Fruit fly (Drosophila melanogaster) whole organism, embryonic: ENCODE results near the gene Mtp.

ENCODE experiments used
- Abd-B ChIP-seq: fragments of 200-800 bp; sonication (Bioruptor generic); optimal IDR thresholded peaks from 2 replicates; lab custom pipeline; 2018; ENCODE audit warnings: missing biosample characterization, mild to moderate bottlenecking, missing genetic modification characterization, moderate library complexity
- Asciz ChIP-seq: fragments of 200-800 bp; sonication (Bioruptor generic); optimal IDR thresholded peaks from 2 replicates; lab custom pipeline; 2017; ENCODE audit warnings: missing biosample characterization, mild to moderate bottlenecking, missing genetic modification characterization, missing genetic modification reagents
- Atf6 ChIP-seq: fragments of 200-800 bp; sonication (Bioruptor generic); IDR thresholded peaks from 2 replicates; pipeline ENCODE4 v1.3.6; 2022; ENCODE audit warnings: missing biosample characterization, missing genetic modification characterization
- CG10147 ChIP-seq: fragments of 200-800 bp; sonication (Bioruptor generic); optimal IDR thresholded peaks from 2 replicates; lab custom pipeline; 2019; ENCODE audit warnings: missing biosample characterization, mild to moderate bottlenecking, missing genetic modification characterization, moderate library complexity
- CG12219 ChIP-seq: fragments of 200-800 bp; sonication (Bioruptor generic); optimal IDR thresholded peaks from 3 replicates; lab custom pipeline; 2018; ENCODE audit warnings: missing biosample characterization, mild to moderate bottlenecking, missing genetic modification characterization
- CG15479 ChIP-seq: fragments of 200-800 bp; sonication (Bioruptor generic); optimal IDR thresholded peaks from 3 replicates; lab custom pipeline; 2019; ENCODE audit warnings: missing biosample characterization, mild to moderate bottlenecking, missing genetic modification characterization, moderate library complexity
- CG17359 ChIP-seq: fragments of 200-800 bp; sonication (Bioruptor generic); optimal IDR thresholded peaks from 3 replicates; lab custom pipeline; 2018; ENCODE audit warnings: missing biosample characterization, mild to moderate bottlenecking, missing genetic modification characterization, moderate library complexity
- CG17385 ChIP-seq: fragments of 200-800 bp; sonication (Bioruptor generic); optimal IDR thresholded peaks from 3 replicates; lab custom pipeline; 2018; ENCODE audit warnings: missing biosample characterization, mild to moderate bottlenecking, missing genetic modification characterization
- CG17829 ChIP-seq: fragments of 200-800 bp; optimal IDR thresholded peaks from 2 replicates; lab custom pipeline; 2019; ENCODE audit warnings: missing biosample characterization, mild to moderate bottlenecking, missing genetic modification characterization, moderate library complexity
- CG2120 ChIP-seq: fragments of 200-800 bp; sonication (Bioruptor generic); optimal IDR thresholded peaks from 3 replicates; lab custom pipeline; 2016; ENCODE audit warnings: missing biosample characterization, missing genetic modification characterization
- CG2202 ChIP-seq: fragments of 200-800 bp; sonication (Bioruptor generic); optimal IDR thresholded peaks from 2 replicates; lab custom pipeline; 2018; ENCODE audit warnings: missing biosample characterization, mild to moderate bottlenecking, missing genetic modification characterization
- CG2678 ChIP-seq: fragments of 200-800 bp; sonication (Bioruptor generic); optimal IDR thresholded peaks from 3 replicates; lab custom pipeline; 2019; ENCODE audit warnings: missing biosample characterization, mild to moderate bottlenecking, missing genetic modification characterization, moderate library complexity
- CG6254 ChIP-seq: fragments of 200-800 bp; sonication (Bioruptor generic); optimal IDR thresholded peaks from 3 replicates; lab custom pipeline; 2017; ENCODE audit warnings: mild to moderate bottlenecking, missing biosample characterization, missing genetic modification reagents, missing genetic modification characterization
- CG7839 ChIP-seq: fragments of 200-800 bp; sonication (Bioruptor generic); optimal IDR thresholded peaks from 3 replicates; lab custom pipeline; 2018; ENCODE audit warnings: missing biosample characterization, mild to moderate bottlenecking, missing genetic modification characterization, moderate library complexity
- CG9817 ChIP-seq: fragments of 200-800 bp; sonication (Bioruptor generic); optimal IDR thresholded peaks from 2 replicates; lab custom pipeline; 2018; ENCODE audit warnings: missing biosample characterization, mild to moderate bottlenecking, missing genetic modification characterization, moderate library complexity
- CkIIα-i1 ChIP-seq: fragments of 200-800 bp; sonication (Bioruptor generic); IDR thresholded peaks from 2 replicates; pipeline ENCODE4 v1.3.6; 2022; ENCODE audit warnings: missing biosample characterization, missing genetic modification characterization
- Fer3 ChIP-seq: fragments of 200-800 bp; sonication (Bioruptor generic); optimal IDR thresholded peaks from 2 replicates; lab custom pipeline; 2018; ENCODE audit warnings: missing biosample characterization, mild to moderate bottlenecking, missing genetic modification characterization, moderate library complexity
- HHEX ChIP-seq: fragments of 200-800 bp; sonication (Bioruptor generic); optimal IDR thresholded peaks from 3 replicates; lab custom pipeline; 2017; ENCODE audit warnings: missing biosample characterization, mild to moderate bottlenecking, missing genetic modification characterization, missing genetic modification reagents
- Hmr ChIP-seq: fragments of 200-800 bp; sonication (Bioruptor generic); optimal IDR thresholded peaks from 3 replicates; lab custom pipeline; 2017; ENCODE audit warnings: mild to moderate bottlenecking, missing biosample characterization, missing genetic modification reagents, missing genetic modification characterization
- Hr51 ChIP-seq, 2 experiments: fragments of 200-800 bp; sonication (Bioruptor generic); optimal IDR thresholded peaks; 2 replicates in 1 of 2; 3 replicates in 1 of 2; lab custom pipeline; 2016 to 2018; ENCODE audit warnings: missing biosample characterization in 2 of 2, missing genetic modification characterization in 2 of 2, mild to moderate bottlenecking in 1 of 2, moderate library complexity in 1 of 2
- Neu2 ChIP-seq: fragments of 200-800 bp; sonication (Bioruptor generic); optimal IDR thresholded peaks from 3 replicates; lab custom pipeline; 2016; ENCODE audit warnings: missing biosample characterization, missing genetic modification characterization, borderline replicate concordance
- Oli ChIP-seq: fragments of 200-800 bp; sonication (Bioruptor generic); optimal IDR thresholded peaks from 2 replicates; lab custom pipeline; 2018; ENCODE audit warnings: missing biosample characterization, mild to moderate bottlenecking, missing genetic modification characterization, moderate library complexity
- Poxn ChIP-seq: fragments of 200-800 bp; sonication (Bioruptor generic); IDR thresholded peaks from 2 replicates; pipeline ENCODE4 v1.3.6; 2022; ENCODE audit warnings: missing biosample characterization, missing genetic modification characterization
- Ptx1 ChIP-seq: fragments of 200-800 bp; sonication (Bioruptor generic); IDR thresholded peaks from 2 replicates; pipeline ENCODE4 v1.3.6; 2022; ENCODE audit warnings: missing biosample characterization, missing genetic modification characterization
- Rfx ChIP-seq: fragments of 200-800 bp; sonication (Bioruptor generic); IDR thresholded peaks from 2 replicates; pipeline ENCODE4 v1.3.6; 2022; ENCODE audit warnings: missing biosample characterization, missing genetic modification characterization
- Six4 ChIP-seq: fragments of 200-800 bp; sonication (Bioruptor generic); optimal IDR thresholded peaks from 2 replicates; lab custom pipeline; 2016; ENCODE audit warnings: missing biosample characterization, missing genetic modification characterization
- Sox102F ChIP-seq: fragments of 200-800 bp; sonication (Bioruptor generic); optimal IDR thresholded peaks from 2 replicates; lab custom pipeline; 2018; ENCODE audit warnings: missing biosample characterization, mild to moderate bottlenecking, missing genetic modification characterization, moderate library complexity
- Stat92E ChIP-seq, 3 experiments: fragments of >200 bp in 2 of 3; fragments of 200-800 bp in 1 of 3; sonication (Bioruptor generic) in 1 of 3; optimal IDR thresholded peaks; 2 replicates each; lab custom pipeline; 2017 to 2019; ENCODE audit warnings: missing biosample characterization in 3 of 3, missing genetic modification characterization in 3 of 3, mild to moderate bottlenecking in 1 of 3, moderate library complexity in 1 of 3
- Xbp1 ChIP-seq: fragments of 200-800 bp; sonication (Bioruptor generic); optimal IDR thresholded peaks from 3 replicates; lab custom pipeline; 2016; ENCODE audit warnings: missing biosample characterization, mild to moderate bottlenecking, missing genetic modification characterization
- Xrp1 ChIP-seq: fragments of 200-800 bp; sonication (Bioruptor generic); IDR thresholded peaks from 2 replicates; pipeline ENCODE4 v1.3.6; 2022; ENCODE audit warnings: missing biosample characterization, missing genetic modification characterization
- ab ChIP-seq: fragments of 200-800 bp; sonication (Bioruptor generic); optimal IDR thresholded peaks from 2 replicates; lab custom pipeline; 2016; ENCODE audit warnings: missing biosample characterization, missing genetic modification characterization
- bab2 ChIP-seq: fragments of 200-800 bp; sonication (Bioruptor generic); optimal IDR thresholded peaks from 2 replicates; lab custom pipeline; 2016; ENCODE audit warnings: missing biosample characterization, missing genetic modification characterization
- cas ChIP-seq: fragments of 200-800 bp; sonication (Bioruptor generic); IDR thresholded peaks from 2 replicates; pipeline ENCODE4 v1.3.6; 2022; ENCODE audit warnings: missing biosample characterization, missing genetic modification characterization
- corto ChIP-seq: fragments of 200-800 bp; sonication (Bioruptor generic); optimal IDR thresholded peaks from 2 replicates; lab custom pipeline; 2016; ENCODE audit warnings: missing biosample characterization, mild to moderate bottlenecking, missing genetic modification characterization, moderate library complexity
- disco-r ChIP-seq: fragments of 200-800 bp; sonication (Bioruptor generic); optimal IDR thresholded peaks from 2 replicates; lab custom pipeline; 2016; ENCODE audit warnings: missing biosample characterization, missing genetic modification characterization
- dpn ChIP-seq, 2 experiments: fragments of 200-800 bp; sonication (Bioruptor generic); optimal IDR thresholded peaks; 3 replicates each; lab custom pipeline; 2016; ENCODE audit warnings: missing biosample characterization in 2 of 2, missing genetic modification characterization in 2 of 2
- eve ChIP-seq, 2 experiments: fragments of >200 bp; optimal IDR thresholded peaks; 2 replicates each; lab custom pipeline; 2017; ENCODE audit warnings: missing biosample characterization in 2 of 2, missing genetic modification characterization in 2 of 2
- gem ChIP-seq: fragments of 200-800 bp; sonication (Bioruptor generic); optimal IDR thresholded peaks from 2 replicates; lab custom pipeline; 2019; ENCODE audit warnings: missing biosample characterization, mild to moderate bottlenecking, missing genetic modification characterization, moderate library complexity
- grau ChIP-seq: fragments of 200-800 bp; optimal IDR thresholded peaks from 3 replicates; lab custom pipeline; 2019; ENCODE audit warnings: missing biosample characterization, mild to moderate bottlenecking, missing genetic modification characterization, moderate library complexity
- ken ChIP-seq: fragments of 200-800 bp; sonication (Bioruptor generic); IDR thresholded peaks from 3 replicates; pipeline ENCODE4 v1.3.6; 2022; ENCODE audit warnings: missing biosample characterization, missing genetic modification characterization
- lmd ChIP-seq: fragments of 200-800 bp; sonication (Bioruptor generic); IDR thresholded peaks from 2 replicates; pipeline ENCODE4 v1.3.6; 2022; ENCODE audit warnings: missing biosample characterization, missing genetic modification characterization
- nmo ChIP-seq: fragments of 200-800 bp; sonication (Bioruptor generic); optimal IDR thresholded peaks from 2 replicates; lab custom pipeline; 2018; ENCODE audit warnings: missing biosample characterization, mild to moderate bottlenecking, missing genetic modification characterization, moderate library complexity
- phol ChIP-seq: fragments of 200-800 bp; sonication (Bioruptor generic); optimal IDR thresholded peaks from 3 replicates; lab custom pipeline; 2018; ENCODE audit warnings: missing biosample characterization, mild to moderate bottlenecking, missing genetic modification characterization, moderate library complexity
- pum ChIP-seq: fragments of 200-800 bp; sonication (Bioruptor generic); optimal IDR thresholded peaks from 2 replicates; lab custom pipeline; 2016; ENCODE audit warnings: missing biosample characterization, missing genetic modification characterization
- ro ChIP-seq: fragments of 200-800 bp; sonication (Bioruptor generic); IDR thresholded peaks from 2 replicates; pipeline ENCODE4 v1.3.6; 2022; ENCODE audit warnings: missing biosample characterization, missing genetic modification characterization
- sens ChIP-seq: fragments of 200-800 bp; sonication (Bioruptor generic); peaks from one replicate; lab custom pipeline; 2016; ENCODE audit warnings: missing biosample characterization, missing genetic modification characterization
- tgo ChIP-seq: fragments of 200-800 bp; sonication (Bioruptor generic); IDR thresholded peaks from 3 replicates; pipeline ENCODE4 v1.3.6; 2022; ENCODE audit warnings: missing biosample characterization, missing genetic modification characterization
- ttk ChIP-seq: fragments of 200-800 bp; sonication (Bioruptor generic); IDR thresholded peaks from 2 replicates; pipeline ENCODE4 v2.1.2; 2022; ENCODE audit warnings: missing biosample characterization, missing genetic modification characterization
- unpg ChIP-seq: fragments of 200-800 bp; sonication (Bioruptor generic); optimal IDR thresholded peaks from 3 replicates; lab custom pipeline; 2018; ENCODE audit warnings: missing biosample characterization, mild to moderate bottlenecking, missing genetic modification characterization, moderate library complexity
- wdn ChIP-seq: fragments of 200-800 bp; sonication (Bioruptor generic); IDR thresholded peaks from 2 replicates; pipeline ENCODE4 v1.3.6; 2022; ENCODE audit warnings: missing biosample characterization, missing genetic modification characterization

Mtp gene

dm6 chr2L:20951320-20951719, 28.6 kb upstream of the Mtp start (continued):
- TF ChIP-seq ab (GFP tag; lab: Kevin White, UChicago) (no peak), CG12219 (GFP tag; lab: Kevin White, UChicago) (peak; percentile 28), Neu2 (no peak), lmd (GFP tag; lab: Robert Waterston, UW) (peak; percentile 22), Ptx1 (GFP tag; lab: Robert Waterston, UW) (peak; percentile 10; the same call in 1 of the 2 replicates), Oli (tag; lab: Kevin White, UChicago) (peak; percentile 38), bab2 (peak; percentile 4), CG2120 (GFP tag; lab: Kevin White, UChicago) (peak; percentile 16), Fer3 (peak; percentile 5), grau (tag; lab: Kevin White, UChicago) (peak; percentile 44), Hmr (GFP tag; lab: Kevin White, UChicago) (peak; percentile 25), wdn (GFP tag; lab: Robert Waterston, UW) (no peak), CG17385 (GFP tag; lab: Kevin White, UChicago) (peak; percentile 27), CG7839 (peak; percentile 36), CkIIα-i1 (GFP tag; lab: Robert Waterston, UW) (no peak), Xbp1 (peak; percentile 7), pum (GFP tag; lab: Kevin White, UChicago) (no peak), HHEX (GFP tag; lab: Kevin White, UChicago) (peak; percentile 24), Atf6 (no peak), Xrp1 (GFP tag; lab: Robert Waterston, UW) (no peak), sens (GFP tag; lab: Kevin White, UChicago) (peak; percentile 83), ro (GFP tag; lab: Robert Waterston, UW) (no peak), unpg (GFP tag; lab: Kevin White, UChicago) (peak; percentile 42), ken (GFP tag; lab: Robert Waterston, UW) (no peak), Poxn (GFP tag; lab: Robert Waterston, UW) (no peak), CG6254 (GFP tag; lab: Kevin White, UChicago) (no peak), Sox102F (peak; percentile 31), Hr51 (GFP tag; optimal IDR thresholded peaks at IDR 0.05; lab: Kevin White, UChicago) (peak in 1 of 2 experiments; percentile 34), eve (GFP tag; optimal IDR thresholded peaks at IDR 0.05; lab: Kevin White, UChicago) (peak in 1 of 2 experiments; percentile 39), CG9817 (tag; lab: Kevin White, UChicago) (no peak), nmo (GFP tag; lab: Kevin White, UChicago) (no peak), CG15479 (GFP tag; lab: Kevin White, UChicago) (no peak), disco-r (no peak), phol (peak; percentile 38), Rfx (GFP tag; lab: Robert Waterston, UW) (peak; percentile 4; the same call in 1 of the 2 replicates), Six4 (GFP tag; lab: Kevin White, UChicago) (no peak), Abd-B (GFP tag; lab: Kevin White, UChicago) (no peak), CG10147 (GFP tag; lab: Kevin White, UChicago) (peak; percentile 49), corto (GFP tag; lab: Kevin White, UChicago) (no peak), Asciz (GFP tag; lab: Kevin White, UChicago) (peak; percentile 11), tgo (GFP tag; lab: Robert Waterston, UW) (no peak), CG17829 (peak; percentile 10), CG2202 (tag; lab: Kevin White, UChicago) (no peak), CG17359 (tag; lab: Kevin White, UChicago) (peak; percentile 48), CG2678 (tag; lab: Kevin White, UChicago) (peak; percentile 68), gem (tag; lab: Kevin White, UChicago) (peak; percentile 62), Stat92E (GFP tag; optimal IDR thresholded peaks at IDR 0.05; lab: Kevin White, UChicago) (no peak), dpn (GFP tag; optimal IDR thresholded peaks at IDR 0.05; lab: Kevin White, UChicago) (peak in 1 of 2 experiments; percentile 15), ttk (GFP tag; lab: Robert Waterston, UW) (no peak), cas (no peak)
